Worm (Caenorhabditis elegans) whole organism, young adult: ENCODE results near the gene R11E3.2.

ENCODE experiments used
- B0336.3 ChIP-seq: fragments of 200-800 bp; sonication (Bioruptor generic); IDR thresholded peaks from 2 replicates; pipeline ENCODE4 v1.3.6; 2022; ENCODE audit warnings: missing genetic modification characterization, missing compliant biosample characterization
- D2030.7 ChIP-seq: fragments of 200-800 bp; sonication (Bioruptor generic); IDR thresholded peaks from 2 replicates; pipeline ENCODE4 v1.3.6; 2022; ENCODE audit warnings: missing genetic modification reagents, missing genetic modification characterization, missing compliant biosample characterization
- F22D6.2 ChIP-seq: sonication (generic microtip); optimal IDR thresholded peaks from 2 replicates; lab custom pipeline; 2016; ENCODE audit warnings: mild to moderate bottlenecking, missing genetic modification characterization, missing compliant biosample characterization
- F23B12.7 ChIP-seq: sonication (generic microtip); optimal IDR thresholded peaks from 2 replicates; lab custom pipeline; 2017; ENCODE audit warnings: missing genetic modification characterization, mild to moderate bottlenecking, missing compliant biosample characterization, antibody characterized with exemption, moderate library complexity; ENCODE audit not compliant: insufficient read depth
- F33H1.4 ChIP-seq: fragments of 200-800 bp; sonication (Bioruptor generic); IDR thresholded peaks from 2 replicates; pipeline ENCODE4 v1.3.6; 2022; ENCODE audit warnings: missing genetic modification reagents, missing genetic modification characterization, missing compliant biosample characterization
- F49E8.2 ChIP-seq: sonication (generic microtip); optimal IDR thresholded peaks from 3 replicates; lab custom pipeline; 2017; ENCODE audit warnings: missing genetic modification characterization, mild to moderate bottlenecking, missing compliant biosample characterization, antibody characterized with exemption, moderate library complexity; ENCODE audit not compliant: insufficient read depth
- F57A8.1 ChIP-seq: fragments of 200-800 bp; sonication (Bioruptor generic); optimal IDR thresholded peaks from 2 replicates; lab custom pipeline; 2018; ENCODE audit warnings: mild to moderate bottlenecking, missing genetic modification characterization, moderate library complexity, missing compliant biosample characterization
- T07F8.4 ChIP-seq: sonication (generic microtip); optimal IDR thresholded peaks from 2 replicates; lab custom pipeline; 2016; ENCODE audit warnings: mild to moderate bottlenecking, missing genetic modification characterization, moderate library complexity, missing compliant biosample characterization
- T26A5.8 ChIP-seq: sonication (generic microtip); optimal IDR thresholded peaks from 2 replicates; lab custom pipeline; 2016; ENCODE audit warnings: missing genetic modification characterization, missing compliant biosample characterization
- Y53G8AR.9 ChIP-seq: fragments of 200-800 bp; sonication (Bioruptor generic); conservative IDR thresholded peaks from 2 replicates; pipeline ENCODE4 v1.3.6; 2022; ENCODE audit warnings: missing genetic modification reagents, missing genetic modification characterization, missing compliant biosample characterization
- Y56A3A.18 ChIP-seq: fragments of 200-800 bp; sonication (Bioruptor generic); IDR thresholded peaks from 2 replicates; pipeline ENCODE4 v1.3.6; 2022; ENCODE audit warnings: missing genetic modification reagents, missing genetic modification characterization, missing compliant biosample characterization
- Y67H2A.10 ChIP-seq: fragments of 200-800 bp; sonication (Bioruptor generic); conservative IDR thresholded peaks from 2 replicates; pipeline ENCODE4 v1.3.6; 2022; ENCODE audit warnings: missing genetic modification reagents, missing genetic modification characterization, missing compliant biosample characterization
- attf-5 ChIP-seq: fragments of 200-800 bp; sonication (Bioruptor generic); optimal IDR thresholded peaks from 2 replicates; lab custom pipeline; 2018; ENCODE audit warnings: mild to moderate bottlenecking, missing genetic modification characterization, missing compliant biosample characterization
- ccch-3 ChIP-seq: fragments of 200-800 bp; sonication (Bioruptor generic); optimal IDR thresholded peaks from 2 replicates; lab custom pipeline; 2018; ENCODE audit warnings: mild to moderate bottlenecking, missing genetic modification characterization, missing compliant biosample characterization
- cebp-1 ChIP-seq, 2 experiments: fragments of 200-800 bp in 1 of 2; sonication (Bioruptor generic) in 1 of 2; sonication (generic microtip) in 1 of 2; IDR thresholded peaks in 1 of 2; optimal IDR thresholded peaks in 1 of 2; 2 replicates each; pipeline versions ENCODE4 v1.3.6 to Lab custom; 2017 to 2022; ENCODE audit warnings: missing compliant biosample characterization in 2 of 2, missing genetic modification characterization in 2 of 2, mild to moderate bottlenecking in 1 of 2, missing genetic modification reagents in 1 of 2, moderate library complexity in 1 of 2
- chd-7 ChIP-seq: sonication (generic microtip); optimal IDR thresholded peaks from 2 replicates; lab custom pipeline; 2016; ENCODE audit warnings: mild to moderate bottlenecking, missing genetic modification characterization, moderate library complexity, missing compliant biosample characterization
- dpl-1 ChIP-seq: fragments of 150-350 bp; optimal IDR thresholded peaks from 2 replicates; lab custom pipeline; 2014; ENCODE audit warnings: missing biosample characterization, missing genetic modification reagents, missing genetic modification characterization
- efl-1 ChIP-seq: fragments of 150-350 bp; optimal IDR thresholded peaks from 2 replicates; lab custom pipeline; 2014; ENCODE audit warnings: missing biosample characterization, missing genetic modification reagents, missing genetic modification characterization
- egl-18 ChIP-seq: fragments of 200-800 bp; sonication (Bioruptor generic); IDR thresholded peaks from 2 replicates; pipeline ENCODE4 v1.3.6; 2022; ENCODE audit warnings: missing genetic modification reagents, missing genetic modification characterization, missing compliant biosample characterization
- hmg-1.2 ChIP-seq: fragments of 200-800 bp; sonication (Bioruptor generic); IDR thresholded peaks from 2 replicates; pipeline ENCODE4 v1.3.6; 2022; ENCODE audit warnings: missing genetic modification reagents, missing genetic modification characterization, missing compliant biosample characterization
- hsf-1 ChIP-seq: fragments of 200-800 bp; sonication (Bioruptor generic); IDR thresholded peaks from 2 replicates; pipeline ENCODE4 v1.3.6; 2022; ENCODE audit warnings: missing genetic modification reagents, missing genetic modification characterization, missing compliant biosample characterization
- let-607 ChIP-seq, 2 experiments: fragments of 200-800 bp in 1 of 2; sonication (Bioruptor generic) in 1 of 2; sonication (generic microtip) in 1 of 2; optimal IDR thresholded peaks; 2 replicates each; lab custom pipeline; 2016 to 2018; ENCODE audit warnings: mild to moderate bottlenecking in 2 of 2, missing compliant biosample characterization in 2 of 2, missing genetic modification characterization in 2 of 2, moderate library complexity in 2 of 2, missing genotype in 1 of 2
- lin-54 ChIP-seq: fragments of 200-800 bp; sonication (Bioruptor generic); optimal IDR thresholded peaks from 2 replicates; lab custom pipeline; 2018; ENCODE audit warnings: mild to moderate bottlenecking, missing genetic modification characterization, missing compliant biosample characterization
- lir-1 ChIP-seq: fragments of 200-800 bp; sonication (Bioruptor generic); conservative IDR thresholded peaks from 2 replicates; pipeline ENCODE4 v1.3.6; 2022; ENCODE audit warnings: missing genetic modification reagents, missing genetic modification characterization, missing compliant biosample characterization
- lsl-1 ChIP-seq: fragments of 200-800 bp; sonication (Bioruptor generic); optimal IDR thresholded peaks from 2 replicates; lab custom pipeline; 2018; ENCODE audit warnings: mild to moderate bottlenecking, missing genetic modification characterization, moderate library complexity, missing compliant biosample characterization
- lsy-27 ChIP-seq: sonication (generic microtip); optimal IDR thresholded peaks from 2 replicates; lab custom pipeline; 2017; ENCODE audit warnings: missing genetic modification characterization, mild to moderate bottlenecking, missing compliant biosample characterization, antibody characterized with exemption, missing genotype, borderline replicate concordance; ENCODE audit not compliant: insufficient read depth
- madf-10 ChIP-seq: sonication (generic microtip); optimal IDR thresholded peaks from 2 replicates; lab custom pipeline; 2016; ENCODE audit warnings: mild to moderate bottlenecking, missing genetic modification characterization, missing compliant biosample characterization
- mcd-1 ChIP-seq: fragments of 200-800 bp; sonication (Bioruptor generic); IDR thresholded peaks from 2 replicates; pipeline ENCODE4 v1.3.6; 2022; ENCODE audit warnings: missing genetic modification reagents, missing genetic modification characterization, missing compliant biosample characterization
- mel-28 ChIP-seq: sonication (generic microtip); optimal IDR thresholded peaks from 2 replicates; lab custom pipeline; 2016; ENCODE audit warnings: borderline replicate concordance, mild to moderate bottlenecking, missing genetic modification characterization, missing compliant biosample characterization
- mxl-1 ChIP-seq: sonication (generic microtip); optimal IDR thresholded peaks from 2 replicates; lab custom pipeline; 2016; ENCODE audit warnings: missing genetic modification characterization, missing compliant biosample characterization
- nhr-179 ChIP-seq: sonication (generic microtip); optimal IDR thresholded peaks from 2 replicates; lab custom pipeline; 2016; ENCODE audit warnings: mild to moderate bottlenecking, missing genetic modification characterization, missing compliant biosample characterization
- pbrm-1 ChIP-seq: fragments of 200-800 bp; sonication (Bioruptor generic); IDR thresholded peaks from 2 replicates; pipeline ENCODE4 v1.3.6; 2022; ENCODE audit warnings: missing genetic modification reagents, missing genetic modification characterization, missing compliant biosample characterization
- rpc-1 ChIP-seq, 2 experiments: fragments of 150-350 bp in 1 of 2; sonication (generic microtip) in 1 of 2; optimal IDR thresholded peaks; 2 replicates each; lab custom pipeline; 2014 to 2018; ENCODE audit warnings: missing biosample characterization in 1 of 2, missing genetic modification characterization in 1 of 2, missing genetic modification reagents in 1 of 2, missing genotype in 1 of 2
- snpc-1.1 ChIP-seq: sonication (generic microtip); optimal IDR thresholded peaks from 2 replicates; lab custom pipeline; 2017; ENCODE audit warnings: missing genetic modification characterization, mild to moderate bottlenecking, missing compliant biosample characterization, antibody characterized with exemption, moderate library complexity, missing genotype, missing genetic modification reagents; ENCODE audit not compliant: insufficient read depth
- snpc-4 ChIP-seq, 5 experiments: fragments of 150-350 bp in 1 of 5; sonication (generic microtip) in 4 of 5; optimal IDR thresholded peaks; 2 replicates each; lab custom pipeline; 2014 to 2018; ENCODE audit warnings: missing genetic modification characterization in 5 of 5, missing biosample characterization in 3 of 5, antibody characterized with exemption in 2 of 5, mild to moderate bottlenecking in 2 of 5, missing compliant biosample characterization in 2 of 5, missing genotype in 2 of 5, moderate library complexity in 2 of 5, missing genetic modification reagents in 1 of 5
- tbp1 ChIP-seq: fragments of 200-800 bp; sonication (Bioruptor generic); optimal IDR thresholded peaks from 2 replicates; lab custom pipeline; 2018; ENCODE audit warnings: mild to moderate bottlenecking, missing genetic modification characterization, missing compliant biosample characterization
- tbx-9 ChIP-seq: sonication (generic microtip); optimal IDR thresholded peaks from 2 replicates; lab custom pipeline; 2016; ENCODE audit warnings: borderline replicate concordance, missing genetic modification characterization, inconsistent platforms, missing compliant biosample characterization
- unc-130 ChIP-seq: sonication (generic microtip); optimal IDR thresholded peaks from 2 replicates; lab custom pipeline; 2016; ENCODE audit warnings: missing genetic modification reagents, missing genetic modification characterization, missing compliant biosample characterization
- xnd-1 ChIP-seq: sonication (generic microtip); optimal IDR thresholded peaks from 2 replicates; lab custom pipeline; 2016; ENCODE audit warnings: missing genotype, missing genetic modification reagents, missing genetic modification characterization, missing compliant biosample characterization
- ztf-18 ChIP-seq: sonication (generic microtip); optimal IDR thresholded peaks from 2 replicates; lab custom pipeline; 2016; ENCODE audit warnings: missing genotype, mild to moderate bottlenecking, missing genetic modification characterization, missing compliant biosample characterization
- ztf-25 ChIP-seq: fragments of 200-800 bp; sonication (Bioruptor generic); IDR thresholded peaks from 2 replicates; pipeline ENCODE4 v1.3.6; 2022; ENCODE audit warnings: missing genetic modification reagents, missing genetic modification characterization, missing compliant biosample characterization
- ztf-26 ChIP-seq: sonication (generic microtip); optimal IDR thresholded peaks from 2 replicates; lab custom pipeline; 2017; ENCODE audit warnings: missing genetic modification characterization, missing compliant biosample characterization

Gene R11E3.2

DNA sequence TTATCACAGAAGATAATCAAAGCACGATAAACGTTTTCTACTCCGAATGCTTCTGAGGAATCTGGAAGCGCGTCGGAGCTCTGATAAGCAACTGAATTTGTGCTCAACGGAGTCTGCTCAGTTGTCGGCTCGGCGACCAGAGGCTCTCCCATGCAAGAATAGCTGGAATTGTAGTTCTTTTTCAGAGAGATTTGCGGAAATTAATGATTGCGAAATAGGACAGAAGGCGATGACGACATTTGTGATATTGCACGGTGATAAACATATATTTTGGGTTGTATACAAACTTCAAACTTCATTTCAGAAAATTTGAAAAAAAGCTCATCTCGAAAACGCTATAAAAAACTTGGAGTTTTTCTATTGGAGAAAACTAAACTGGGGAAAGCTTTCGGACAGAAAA lies 37.9 kb downstream of the R11E3.2 start, which contains the start of gene H06H21.37:
TSS of gene H06H21.37 (minus strand) at position 162 of the 400 bp plus-strand sequence.
- TF ChIP-seq ztf-25 (GFP tag; lab: Robert Waterston, UW) (0 out of 2 replicates have a peak, but pooled peaks have one; percentile 10), cebp-1 (GFP tag; IDR thresholded peaks at IDR 0.05; lab: Robert Waterston, UW) (peak; percentile 59; the same call in 1 of the 2 replicates), cebp-1 (tag; optimal IDR thresholded peaks at IDR 0.05; lab: Kevin White, UChicago) (peak; percentile 87), chd-7 (tag; lab: Kevin White, UChicago) (no peak), Y56A3A.18 (no peak), madf-10 (tag; lab: Kevin White, UChicago) (no peak)

DNA sequence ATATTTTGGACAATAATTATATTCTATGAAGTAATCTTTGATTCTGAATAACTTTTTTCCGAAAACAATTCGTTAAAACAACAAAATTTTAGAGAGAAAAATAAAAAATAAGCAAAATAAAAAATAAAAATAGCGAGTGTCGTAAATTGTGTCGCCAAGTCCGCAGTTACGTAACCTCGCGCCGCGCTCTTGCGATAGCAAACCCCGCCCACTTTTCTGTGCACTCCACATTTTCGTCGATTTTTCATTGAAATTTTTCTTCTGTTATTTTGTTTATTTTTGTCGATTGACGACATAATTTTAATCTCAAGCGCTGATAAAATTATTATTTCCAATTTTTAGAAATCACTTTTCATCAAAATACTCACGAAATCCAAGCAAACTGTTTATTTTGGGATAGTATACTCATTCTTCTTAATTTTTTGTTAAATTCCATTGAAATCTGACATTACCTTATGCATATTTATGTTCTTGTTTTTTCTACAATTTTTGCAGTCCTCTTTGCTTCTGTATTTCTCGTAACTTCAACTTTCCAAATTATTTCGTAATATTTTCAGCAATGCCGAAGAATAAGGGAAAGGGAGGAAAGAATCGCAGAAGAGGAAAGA lies 38.6 kb downstream of the R11E3.2 start, which contains the start of gene eif-1.A:
TSS of gene eif-1.A (plus strand) at position 558 of the 608 bp plus-strand sequence.
- TF ChIP-seq mcd-1 (GFP tag; lab: Robert Waterston, UW) (peak; percentile 65), hsf-1 (no peak), lsy-27 (tag; lab: Kevin White, UChicago) (no peak), madf-10 (tag; lab: Kevin White, UChicago) (no peak), lsl-1 (GFP tag; lab: Kevin White, UChicago) (peak; percentile 39), F33H1.4 (peak; percentile 41; the same call in 1 of the 2 replicates), attf-5 (GFP tag; lab: Kevin White, UChicago) (peak; percentile 66), ztf-26 (no peak), B0336.3 (GFP tag; lab: Robert Waterston, UW) (no peak), pbrm-1 (GFP tag; lab: Robert Waterston, UW) (peak; percentile 27; the same call in 1 of the 2 replicates), D2030.7 (peak; percentile 46; the same call in 1 of the 2 replicates), lir-1 (no peak), efl-1 (GFP tag; lab: Kevin White, UChicago) (peak; percentile 5), F23B12.7 (tag; lab: Kevin White, UChicago) (peak; percentile 62), ccch-3 (no peak), let-607 (tag; optimal IDR thresholded peaks at IDR 0.05; lab: Kevin White, UChicago) (peak in 1 of 2 experiments; percentile 7), F49E8.2 (peak; percentile 6), Y53G8AR.9 (GFP tag; lab: Robert Waterston, UW) (no peak), snpc-1.1 (tag; lab: Kevin White, UChicago) (peak; percentile 20), rpc-1 (optimal IDR thresholded peaks at IDR 0.05; lab: Kevin White, UChicago) (peak; percentile 4), rpc-1 (tag; optimal IDR thresholded peaks at IDR 0.05; lab: Kevin White, UChicago) (no peak), ztf-18 (tag; lab: Kevin White, UChicago) (peak; percentile 15), xnd-1 (tag; lab: Kevin White, UChicago) (no peak), unc-130 (GFP tag; lab: Kevin White, UChicago) (no peak), T26A5.8 (no peak), lin-54 (peak; percentile 23), hmg-1.2 (GFP tag; lab: Robert Waterston, UW) (peak; percentile 22; the same call in 1 of the 2 replicates), F22D6.2 (tag; lab: Kevin White, UChicago) (no peak), egl-18 (GFP tag; lab: Robert Waterston, UW) (no peak), nhr-179 (tag; lab: Kevin White, UChicago) (no peak), F57A8.1 (no peak), T07F8.4 (tag; lab: Kevin White, UChicago) (no peak), Y67H2A.10 (no peak), mxl-1 (tag; lab: Kevin White, UChicago) (no peak), mel-28 (tag; lab: Kevin White, UChicago) (no peak), dpl-1 (GFP tag; lab: Kevin White, UChicago) (peak; percentile 18), tbx-9 (tag; lab: Kevin White, UChicago) (no peak), tbp1 (GFP tag; lab: Kevin White, UChicago) (peak; percentile 18), cebp-1 (GFP tag; IDR thresholded peaks at IDR 0.05; lab: Robert Waterston, UW) (no peak), cebp-1 (tag; optimal IDR thresholded peaks at IDR 0.05; lab: Kevin White, UChicago) (peak; percentile 39), snpc-4 (GFP tag; optimal IDR thresholded peaks at IDR 0.05; lab: Kevin White, UChicago) (peak; percentile 33), snpc-4 (tag; optimal IDR thresholded peaks at IDR 0.05; lab: Kevin White, UChicago) (peak; percentile 0 to 84 (median 43))
- TF ChIP-seq, all 124 proteins: peak for 19
